Worm (Caenorhabditis elegans) whole organism, late embryonic: ENCODE measurements around the gene clec-231.

Experiments
- C08G9.2 ChIP-seq: sonication (generic microtip); optimal IDR thresholded peaks from 2 replicates; lab custom pipeline; 2016; ENCODE audit warnings: mild to moderate bottlenecking, missing genetic modification characterization, moderate library complexity, missing compliant biosample characterization
- C38D4.7 ChIP-seq: fragments of 200-800 bp; sonication (Bioruptor generic); optimal IDR thresholded peaks from 2 replicates; lab custom pipeline; 2018; ENCODE audit warnings: mild to moderate bottlenecking, missing genetic modification characterization, moderate library complexity, missing compliant biosample characterization
- ahr-1 ChIP-seq: sonication (generic microtip); optimal IDR thresholded peaks from 2 replicates; lab custom pipeline; 2016; ENCODE audit warnings: missing genetic modification characterization, missing compliant biosample characterization
- ceh-30 ChIP-seq: fragments of 150-350 bp; optimal IDR thresholded peaks from 2 replicates; lab custom pipeline; 2014; ENCODE audit warnings: missing biosample characterization, missing genetic modification characterization
- ceh-31 ChIP-seq: sonication (generic microtip); optimal IDR thresholded peaks from 2 replicates; lab custom pipeline; 2016; ENCODE audit warnings: missing genetic modification characterization, missing compliant biosample characterization
- ceh-45 ChIP-seq: fragments of 200-800 bp; sonication (Bioruptor generic); IDR thresholded peaks from 2 replicates; pipeline ENCODE4 v1.3.6; 2022; ENCODE audit warnings: missing genetic modification reagents, missing genetic modification characterization, missing compliant biosample characterization
- che-1 ChIP-seq: sonication (generic microtip); optimal IDR thresholded peaks from 2 replicates; lab custom pipeline; 2016; ENCODE audit warnings: mild to moderate bottlenecking, missing genetic modification characterization, missing compliant biosample characterization
- dmd-4 ChIP-seq: sonication (generic microtip); optimal IDR thresholded peaks from 2 replicates; lab custom pipeline; 2016; ENCODE audit warnings: borderline replicate concordance, missing genetic modification characterization, missing compliant biosample characterization
- dve-1 ChIP-seq: sonication (generic microtip); optimal IDR thresholded peaks from 2 replicates; lab custom pipeline; 2017; ENCODE audit warnings: antibody characterized with exemption, mild to moderate bottlenecking, missing genetic modification characterization, missing compliant biosample characterization
- elt-4 ChIP-seq: sonication (generic microtip); optimal IDR thresholded peaks from 2 replicates; lab custom pipeline; 2016; ENCODE audit warnings: missing genetic modification characterization, missing compliant biosample characterization
- ets-4 ChIP-seq: sonication (generic microtip); optimal IDR thresholded peaks from 2 replicates; lab custom pipeline; 2016; ENCODE audit warnings: missing genetic modification characterization, missing compliant biosample characterization
- eyg-1 ChIP-seq: sonication (generic microtip); optimal IDR thresholded peaks from 2 replicates; lab custom pipeline; 2016; ENCODE audit warnings: missing genotype, missing genetic modification characterization, missing compliant biosample characterization
- lim-6 ChIP-seq: sonication (generic microtip); optimal IDR thresholded peaks from 2 replicates; lab custom pipeline; 2016; ENCODE audit warnings: missing genetic modification characterization, missing compliant biosample characterization
- lin-11 ChIP-seq: fragments of 200-800 bp; sonication (Bioruptor generic); optimal IDR thresholded peaks from 2 replicates; lab custom pipeline; 2018; ENCODE audit warnings: mild to moderate bottlenecking, missing genetic modification characterization, missing compliant biosample characterization
- madf-2 ChIP-seq: sonication (generic microtip); optimal IDR thresholded peaks from 2 replicates; lab custom pipeline; 2017; ENCODE audit warnings: missing genetic modification characterization, missing compliant biosample characterization
- mec-3 ChIP-seq: sonication (generic microtip); optimal IDR thresholded peaks from 2 replicates; lab custom pipeline; 2016; ENCODE audit warnings: borderline replicate concordance, missing genetic modification characterization, missing compliant biosample characterization
- nfya-1 ChIP-seq: sonication (generic microtip); optimal IDR thresholded peaks from 2 replicates; lab custom pipeline; 2017; ENCODE audit warnings: missing genetic modification characterization, mild to moderate bottlenecking, missing compliant biosample characterization, antibody characterized with exemption, moderate library complexity
- nhr-11 ChIP-seq: fragments of 150-350 bp; optimal IDR thresholded peaks from 2 replicates; lab custom pipeline; 2014; ENCODE audit warnings: missing biosample characterization, missing genetic modification characterization
- nhr-232 ChIP-seq: sonication (generic microtip); optimal IDR thresholded peaks from 2 replicates; lab custom pipeline; 2016; ENCODE audit warnings: missing genetic modification characterization, missing compliant biosample characterization
- npax-4 ChIP-seq: sonication (generic microtip); optimal IDR thresholded peaks from 2 replicates; lab custom pipeline; 2016; ENCODE audit warnings: missing genetic modification characterization, missing compliant biosample characterization
- odd-2 ChIP-seq: sonication (generic microtip); optimal IDR thresholded peaks from 2 replicates; lab custom pipeline; 2017; ENCODE audit warnings: antibody characterized with exemption, mild to moderate bottlenecking, missing genetic modification characterization, missing compliant biosample characterization
- pag-3 ChIP-seq: sonication (generic microtip); optimal IDR thresholded peaks from 2 replicates; lab custom pipeline; 2016; ENCODE audit warnings: missing compliant biosample characterization, missing genetic modification characterization, borderline replicate concordance
- pax-1 ChIP-seq: fragments of 150-350 bp; optimal IDR thresholded peaks from 2 replicates; lab custom pipeline; 2014; ENCODE audit warnings: missing biosample characterization, missing genetic modification characterization
- pha-2 ChIP-seq: sonication (generic microtip); optimal IDR thresholded peaks from 2 replicates; lab custom pipeline; 2017; ENCODE audit warnings: mild to moderate bottlenecking, missing genetic modification characterization, missing compliant biosample characterization
- pha-4 ChIP-seq: fragments of 150-350 bp; optimal IDR thresholded peaks from 2 replicates; lab custom pipeline; 2018; ENCODE audit warnings: missing biosample characterization, missing genetic modification reagents, missing genetic modification characterization
- pros-1 ChIP-seq: fragments of 150-350 bp; optimal IDR thresholded peaks from 2 replicates; lab custom pipeline; 2014; ENCODE audit warnings: missing biosample characterization, missing genetic modification reagents, missing genetic modification characterization
- rnt-1 ChIP-seq: sonication (generic microtip); optimal IDR thresholded peaks from 2 replicates; lab custom pipeline; 2016; ENCODE audit warnings: missing genetic modification characterization, missing compliant biosample characterization
- sdc-2 ChIP-seq: sonication (generic microtip); optimal IDR thresholded peaks from 2 replicates; lab custom pipeline; 2016; ENCODE audit warnings: missing genotype, missing genetic modification characterization, missing compliant biosample characterization
- sox-2 ChIP-seq: fragments of 200-800 bp; sonication (Bioruptor generic); IDR thresholded peaks from 2 replicates; pipeline ENCODE4 v1.3.6; 2022; ENCODE audit warnings: missing genetic modification reagents, missing genetic modification characterization, missing compliant biosample characterization
- syd-9 ChIP-seq: sonication (generic microtip); optimal IDR thresholded peaks from 2 replicates; lab custom pipeline; 2016; ENCODE audit warnings: mild to moderate bottlenecking, missing genetic modification characterization, moderate library complexity, missing compliant biosample characterization
- tbx-2 ChIP-seq: sonication (generic microtip); optimal IDR thresholded peaks from 2 replicates; lab custom pipeline; 2016; ENCODE audit warnings: missing genetic modification characterization, missing compliant biosample characterization
- tbx-7 ChIP-seq: sonication (generic microtip); optimal IDR thresholded peaks from 2 replicates; lab custom pipeline; 2016; ENCODE audit warnings: missing genotype, missing genetic modification characterization, missing compliant biosample characterization
- unc-3 ChIP-seq, 2 experiments: fragments of 200-800 bp in 1 of 2; sonication (Bioruptor generic) in 1 of 2; sonication (generic microtip) in 1 of 2; conservative IDR thresholded peaks in 1 of 2; optimal IDR thresholded peaks in 1 of 2; 2 replicates each; pipeline versions ENCODE4 v1.3.6 to Lab custom; 2016 to 2022; ENCODE audit warnings: missing compliant biosample characterization in 2 of 2, missing genetic modification characterization in 2 of 2, missing genetic modification reagents in 1 of 2
- unc-42 ChIP-seq: sonication (generic microtip); optimal IDR thresholded peaks from 2 replicates; lab custom pipeline; 2016; ENCODE audit warnings: missing genotype, missing genetic modification characterization, missing compliant biosample characterization
- unc-86 ChIP-seq: sonication (generic microtip); optimal IDR thresholded peaks from 2 replicates; lab custom pipeline; 2016; ENCODE audit warnings: missing genetic modification characterization, missing compliant biosample characterization
- zip-5 ChIP-seq: sonication (generic microtip); optimal IDR thresholded peaks from 2 replicates; lab custom pipeline; 2016; ENCODE audit warnings: missing genetic modification characterization, missing compliant biosample characterization

The clec-231 gene

ce11 chrV:15380857-15381256 is 30.3 kb upstream of the clec-231 start, which contains the start of gene dhs-23:
Gene dhs-23 (plus strand): TSS chrV:15381219.
- TF ChIP-seq npax-4 (tag; lab: Kevin White, UChicago) (no peak), nhr-11 (no peak), rnt-1 (tag; lab: Kevin White, UChicago) (no peak)

ce11 chrV:15379817-15380216 is 29.3 kb upstream of the clec-231 start, which contains the start of gene srh-251:
Gene srh-251 (minus strand): TSS chrV:15379917.
- TF ChIP-seq nhr-11 (no peak), lim-6 (no peak), pha-4 (tag; lab: Kevin White, UChicago) (no peak), odd-2 (no peak), unc-3 (GFP tag; conservative IDR thresholded peaks at IDR 0.05; lab: Robert Waterston, UW) (no peak), unc-3 (tag; optimal IDR thresholded peaks at IDR 0.05; lab: Kevin White, UChicago) (no peak), lin-11 (no peak), C38D4.7 (GFP tag; lab: Kevin White, UChicago) (no peak), C08G9.2 (tag; lab: Kevin White, UChicago) (no peak), mec-3 (tag; lab: Kevin White, UChicago) (no peak), nfya-1 (tag; lab: Kevin White, UChicago) (no peak), zip-5 (tag; lab: Kevin White, UChicago) (no peak), sdc-2 (no peak), dmd-4 (no peak), pax-1 (tag; lab: Kevin White, UChicago) (no peak), syd-9 (tag; lab: Kevin White, UChicago) (no peak), pag-3 (no peak), ets-4 (tag; lab: Kevin White, UChicago) (no peak), che-1 (tag; lab: Kevin White, UChicago) (no peak)

ce11 chrV:15377903-15378302 is 27.4 kb upstream of the clec-231 start, which contains the start of gene srh-122:
Gene srh-122 (minus strand): TSS chrV:15378003.
- TF ChIP-seq sox-2 (no peak), ahr-1 (tag; lab: Kevin White, UChicago) (no peak), eyg-1 (tag; lab: Kevin White, UChicago) (no peak), tbx-7 (tag; lab: Kevin White, UChicago) (no peak), unc-42 (no peak), ceh-30 (tag; lab: Kevin White, UChicago) (no peak), zip-5 (tag; lab: Kevin White, UChicago) (no peak), ets-4 (tag; lab: Kevin White, UChicago) (no peak), nfya-1 (tag; lab: Kevin White, UChicago) (no peak), pha-2 (tag; lab: Kevin White, UChicago) (no peak), elt-4 (tag; lab: Kevin White, UChicago) (no peak), tbx-2 (tag; lab: Kevin White, UChicago) (no peak), pros-1 (no peak), madf-2 (tag; lab: Kevin White, UChicago) (no peak), pag-3 (no peak), dve-1 (tag; lab: Kevin White, UChicago) (no peak)

ce11 chrV:15376223-15376622 is 25.7 kb upstream of the clec-231 start, which contains the start of gene srh-52:
Gene srh-52 (minus strand): TSS chrV:15376323.
- TF ChIP-seq unc-42 (no peak), lim-6 (no peak), unc-3 (GFP tag; conservative IDR thresholded peaks at IDR 0.05; lab: Robert Waterston, UW) (no peak), unc-3 (tag; optimal IDR thresholded peaks at IDR 0.05; lab: Kevin White, UChicago) (no peak), mec-3 (tag; lab: Kevin White, UChicago) (no peak), odd-2 (no peak)
- TF ChIP-seq, all 69 proteins: peak for 0

- TF ChIP-seq ceh-31 (tag; lab: Kevin White, UChicago) (no peak), unc-86 (no peak), pha-2 (tag; lab: Kevin White, UChicago) (no peak), ahr-1 (tag; lab: Kevin White, UChicago) (no peak), nhr-232 (tag; lab: Kevin White, UChicago) (no peak), ceh-45 (GFP tag; lab: Robert Waterston, UW) (no peak), mec-3 (tag; lab: Kevin White, UChicago) (no peak)
These were observed 19.2 kb upstream of the clec-231 start, which contains the start of gene nhr-269 for ce11 chrV:15369707-15370106. Gene nhr-269 (minus strand): TSS chrV:15369807.
